Worm (Caenorhabditis elegans) whole organism, midembryonic: Measurements from ENCODE around the gene fbxa-94.

Experiments used
- cog-1 ChIP-seq: sonication (generic microtip); optimal IDR thresholded peaks from 2 replicates; lab custom pipeline; 2016; ENCODE audit warnings: missing genetic modification characterization, missing compliant biosample characterization
- flt-1 ChIP-seq: fragments of 200-800 bp; sonication (Bioruptor generic); IDR thresholded peaks from 2 replicates; pipeline ENCODE4 v1.3.6; 2022; ENCODE audit warnings: missing genetic modification characterization, missing compliant biosample characterization
- klf-2 ChIP-seq: fragments of 200-800 bp; sonication (Bioruptor generic); conservative IDR thresholded peaks from 2 replicates; pipeline ENCODE4 v1.3.6; 2022; ENCODE audit warnings: missing genetic modification reagents, missing genetic modification characterization, missing compliant biosample characterization
- med-1 ChIP-seq: sonication (generic microtip); optimal IDR thresholded peaks from 2 replicates; lab custom pipeline; 2017; ENCODE audit warnings: missing genetic modification characterization, mild to moderate bottlenecking, missing compliant biosample characterization, antibody characterized with exemption, missing genetic modification reagents; ENCODE audit not compliant: insufficient read depth
- ref-1 ChIP-seq: fragments of 200-800 bp; sonication (Bioruptor generic); conservative IDR thresholded peaks from 2 replicates; pipeline ENCODE4 v1.3.6; 2022; ENCODE audit warnings: missing genetic modification reagents, missing genetic modification characterization, missing compliant biosample characterization
- tab-1 ChIP-seq: fragments of 200-800 bp; sonication (Bioruptor generic); IDR thresholded peaks from 2 replicates; pipeline ENCODE4 v1.3.6; 2022; ENCODE audit warnings: missing genetic modification characterization, missing compliant biosample characterization
- ztf-23 ChIP-seq: fragments of 200-800 bp; sonication (Bioruptor generic); IDR thresholded peaks from 2 replicates; pipeline ENCODE4 v1.3.6; 2022; ENCODE audit warnings: missing genetic modification reagents, missing genetic modification characterization, missing compliant biosample characterization

ce11 chrV:15559729-15560128, 13.0 kb upstream of the fbxa-94 start:
- no peak for TF ChIP-seq med-1
- TF ChIP-seq tab-1 (GFP tag; lab: Robert Waterston, UW): no peak
- TF ChIP-seq ztf-23 (GFP tag; lab: Robert Waterston, UW): no peak
- no peak for TF ChIP-seq cog-1 (tag; lab: Kevin White, UChicago)
- TF ChIP-seq ref-1 (GFP tag; lab: Robert Waterston, UW): no peak
- no peak for TF ChIP-seq flt-1
- TF ChIP-seq klf-2 (GFP tag; lab: Robert Waterston, UW): no peak
